Fruit fly (Drosophila melanogaster): ENCODE results near the gene CG8312.

DNA sequence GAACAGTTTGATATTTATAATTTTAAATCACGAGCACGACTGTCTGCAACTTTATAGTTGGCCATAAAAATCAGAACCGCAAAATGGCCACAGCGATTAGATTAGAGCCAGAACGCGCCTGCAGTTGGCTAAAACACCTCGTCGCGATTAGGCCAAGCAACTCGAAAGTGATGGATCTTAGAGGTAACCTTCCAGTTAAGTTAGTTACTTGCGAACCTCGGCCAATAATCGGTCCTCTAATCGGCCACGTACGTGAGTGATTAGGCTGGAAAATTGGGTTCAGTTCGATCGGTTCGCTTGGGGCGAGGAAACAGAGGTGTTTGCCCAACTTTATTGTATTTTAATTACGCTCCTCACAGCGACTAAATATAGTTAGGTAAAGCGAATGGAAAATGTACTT, 29.2 kb downstream of the CG8312 start:
- no peak for TF ChIP-seq CG8478 (optimal IDR thresholded peaks at IDR 0.05)
- TF ChIP-seq CTCF (optimal IDR thresholded peaks at IDR 0.05) = no peak

Measured in S2 (cell line).